Fruit fly (Drosophila melanogaster) whole organism, prepupa: ENCODE results near the gene GC1.

Source experiments
- CG10669 ChIP-seq: fragments of 200-800 bp; sonication (Bioruptor generic); optimal IDR thresholded peaks from 3 replicates; lab custom pipeline; 2018; ENCODE audit warnings: missing biosample characterization, mild to moderate bottlenecking, missing genetic modification characterization, moderate library complexity
- cyc ChIP-seq: fragments of 200-800 bp; sonication (Bioruptor generic); optimal IDR thresholded peaks from 3 replicates; lab custom pipeline; 2016; ENCODE audit warnings: missing biosample characterization, missing genetic modification characterization
- dsx ChIP-seq: fragments of 200-800 bp; optimal IDR thresholded peaks from 3 replicates; lab custom pipeline; 2019; ENCODE audit warnings: missing biosample characterization, mild to moderate bottlenecking, missing genetic modification characterization, moderate library complexity; ENCODE audit not compliant: poor library complexity, severe bottlenecking

dm6 chr3R:11930962-11931361 is 36.5 kb upstream of the GC1 start, which contains the start of gene CG14731:
- TF ChIP-seq cyc (GFP tag; lab: Kevin White, UChicago): no peak
- TF ChIP-seq CG10669 (GFP tag; lab: Kevin White, UChicago): no peak
- no peak for TF ChIP-seq dsx
